Fruit fly (Drosophila melanogaster): ENCODE data around the gene CG15390.

The CG15390 gene

DNA sequence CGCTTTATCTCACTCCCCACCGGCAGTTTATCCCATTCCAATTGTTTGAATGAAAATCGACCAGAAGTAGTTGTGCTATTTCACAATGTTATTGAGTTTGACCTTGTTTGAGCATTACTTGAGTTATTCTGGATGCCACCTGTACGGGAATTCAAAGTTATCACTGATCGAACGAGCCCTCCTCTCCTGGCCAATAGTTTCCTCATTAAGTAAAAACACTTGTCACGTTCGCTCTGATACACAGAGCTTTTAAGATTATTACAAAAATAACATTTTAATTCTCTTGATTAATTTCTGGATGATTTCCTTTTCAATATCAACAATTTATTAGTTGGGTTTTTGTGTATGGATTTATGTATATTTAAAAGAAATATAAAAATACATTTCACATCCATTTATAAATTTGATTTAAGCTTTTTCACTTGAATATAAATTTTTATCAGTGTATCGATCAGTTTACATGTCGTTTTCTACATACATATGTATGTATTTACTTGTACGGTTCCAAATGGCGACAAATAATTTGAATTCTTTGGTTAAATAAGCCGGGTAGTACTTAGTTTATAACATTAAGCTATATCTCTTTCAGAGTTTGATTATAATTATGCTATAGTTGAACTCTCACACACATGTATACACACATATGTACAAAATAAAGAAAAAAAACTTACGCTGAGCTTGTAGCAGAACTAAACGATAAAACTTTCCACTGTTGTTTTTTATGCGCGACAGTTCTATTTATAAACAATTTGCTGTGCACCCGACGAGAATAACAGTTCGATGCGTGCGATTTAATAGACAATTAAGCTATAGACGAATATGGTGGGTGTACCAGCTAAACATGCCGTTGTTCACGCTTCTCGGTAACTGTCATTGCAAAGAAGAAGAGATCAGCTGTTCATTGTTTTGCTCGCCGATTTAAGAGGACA is at the start of gene CG15390, which contains the start of gene CG3609:
TSS of gene CG15390 (plus strand) at position 896 of the 929 bp plus-strand sequence.
TSS of gene CG3609 (minus strand) at position 810 of the 929 bp plus-strand sequence.
- no peak for TF ChIP-seq h (optimal IDR thresholded peaks at IDR 0.05)
- TF ChIP-seq Sin3A (optimal IDR thresholded peaks at IDR 0.05) = no peak
- TF ChIP-seq Myc (optimal IDR thresholded peaks at IDR 0.05) = no peak
- TF ChIP-seq insv (optimal IDR thresholded peaks at IDR 0.05) = no peak
- TF ChIP-seq ttk (optimal IDR thresholded peaks at IDR 0.05) = no peak
- no peak for TF ChIP-seq psq (optimal IDR thresholded peaks at IDR 0.05)

DNA sequence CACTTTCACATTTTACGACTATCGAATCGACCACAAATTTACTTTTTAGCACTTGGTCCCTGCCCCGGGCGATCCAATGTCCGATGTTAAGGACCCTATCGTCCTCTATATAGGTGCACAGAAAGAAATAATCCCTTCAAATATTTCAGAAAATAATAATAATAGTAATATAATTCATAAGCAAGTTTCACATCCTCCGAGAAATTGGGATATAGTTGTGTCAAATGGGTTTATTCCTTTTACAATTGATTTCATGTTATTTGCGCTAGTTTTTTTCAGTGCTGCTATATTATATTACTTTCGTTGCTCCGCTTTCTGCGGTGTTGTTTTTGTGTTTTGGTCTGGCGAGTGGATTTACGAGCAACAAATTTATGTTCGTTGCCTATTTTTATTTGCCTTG is 26.0 kb upstream of the CG15390 start:
- no peak for TF ChIP-seq Sin3A (optimal IDR thresholded peaks at IDR 0.05)
- TF ChIP-seq insv (optimal IDR thresholded peaks at IDR 0.05) = no peak
- no peak for TF ChIP-seq psq (optimal IDR thresholded peaks at IDR 0.05)
- TF ChIP-seq Myc (optimal IDR thresholded peaks at IDR 0.05) = no peak
- no peak for TF ChIP-seq ttk (optimal IDR thresholded peaks at IDR 0.05)
- no peak for TF ChIP-seq h (optimal IDR thresholded peaks at IDR 0.05)

DNA sequence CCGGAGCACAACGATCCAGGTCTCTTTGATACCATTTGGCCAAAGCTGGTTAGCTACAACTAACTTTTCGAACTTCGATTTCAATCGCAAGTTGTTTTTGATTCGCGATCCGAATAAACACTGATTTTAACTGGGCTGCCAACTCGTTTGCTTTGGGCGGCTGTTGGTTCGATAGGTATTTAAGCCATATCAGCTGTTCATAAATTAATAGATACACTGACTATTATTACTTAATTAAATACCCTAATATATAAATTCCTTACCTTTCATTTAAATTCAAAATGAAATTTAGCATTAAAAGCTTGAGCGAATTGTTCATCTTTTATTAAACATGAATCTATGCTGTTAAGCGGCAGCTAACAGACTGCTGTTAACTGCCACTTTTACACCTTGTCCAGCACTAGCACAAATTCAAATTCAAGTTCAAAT is 17.3 kb upstream of the CG15390 start, which contains the start of gene CG9967:
TSS of gene CG9967 (minus strand) at position 129 of the 429 bp plus-strand sequence.
- TF ChIP-seq insv (optimal IDR thresholded peaks at IDR 0.05) (no peak), psq (optimal IDR thresholded peaks at IDR 0.05) (no peak), Myc (optimal IDR thresholded peaks at IDR 0.05) (no peak), Sin3A (optimal IDR thresholded peaks at IDR 0.05) (no peak), h (optimal IDR thresholded peaks at IDR 0.05) (no peak), ttk (optimal IDR thresholded peaks at IDR 0.05) (no peak)

DNA sequence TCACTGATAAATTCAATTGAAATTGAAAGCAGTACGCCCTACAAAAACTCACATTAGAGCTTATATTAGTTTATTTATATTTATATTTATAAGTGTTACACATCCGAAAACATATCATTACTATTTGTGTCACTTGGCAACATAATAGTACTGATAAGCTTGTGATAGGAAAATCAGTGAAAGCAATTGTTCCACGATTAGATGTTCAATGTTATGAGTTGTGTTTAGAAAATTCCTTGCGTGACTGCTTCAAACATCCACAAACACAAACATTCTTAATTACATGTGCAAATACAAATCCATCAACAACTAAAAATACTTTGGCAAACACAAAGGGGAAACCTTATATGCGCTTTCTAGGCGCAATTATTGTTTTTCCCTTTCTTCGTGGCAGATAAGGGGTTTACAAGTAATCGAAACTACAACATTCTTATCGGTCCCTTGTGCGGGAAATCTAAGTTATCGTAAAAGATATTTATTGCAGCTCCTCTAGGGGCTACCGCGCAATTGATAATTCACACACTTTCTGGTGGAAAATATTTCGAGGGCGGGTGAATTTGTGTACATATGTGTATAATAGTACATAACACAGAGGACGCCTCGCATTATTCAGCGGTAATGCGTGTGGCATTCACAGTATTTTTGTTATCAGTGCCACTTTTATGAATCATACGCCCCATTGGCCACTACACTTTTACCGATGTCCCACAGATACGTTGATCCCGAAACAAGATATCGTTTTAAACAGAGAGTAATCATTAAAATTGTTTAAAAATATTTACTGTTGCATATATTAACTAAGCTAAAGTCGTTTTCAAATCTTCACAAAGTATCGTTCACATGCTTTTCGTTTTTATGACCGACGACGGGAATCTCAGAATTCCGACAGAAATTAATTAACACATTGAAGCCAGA is 12.4 kb upstream of the CG15390 start:
- TF ChIP-seq insv (optimal IDR thresholded peaks at IDR 0.05) (no peak), psq (optimal IDR thresholded peaks at IDR 0.05) (no peak), Myc (optimal IDR thresholded peaks at IDR 0.05) (no peak), Sin3A (optimal IDR thresholded peaks at IDR 0.05) (no peak), ttk (optimal IDR thresholded peaks at IDR 0.05) (no peak), h (optimal IDR thresholded peaks at IDR 0.05) (no peak)

DNA sequence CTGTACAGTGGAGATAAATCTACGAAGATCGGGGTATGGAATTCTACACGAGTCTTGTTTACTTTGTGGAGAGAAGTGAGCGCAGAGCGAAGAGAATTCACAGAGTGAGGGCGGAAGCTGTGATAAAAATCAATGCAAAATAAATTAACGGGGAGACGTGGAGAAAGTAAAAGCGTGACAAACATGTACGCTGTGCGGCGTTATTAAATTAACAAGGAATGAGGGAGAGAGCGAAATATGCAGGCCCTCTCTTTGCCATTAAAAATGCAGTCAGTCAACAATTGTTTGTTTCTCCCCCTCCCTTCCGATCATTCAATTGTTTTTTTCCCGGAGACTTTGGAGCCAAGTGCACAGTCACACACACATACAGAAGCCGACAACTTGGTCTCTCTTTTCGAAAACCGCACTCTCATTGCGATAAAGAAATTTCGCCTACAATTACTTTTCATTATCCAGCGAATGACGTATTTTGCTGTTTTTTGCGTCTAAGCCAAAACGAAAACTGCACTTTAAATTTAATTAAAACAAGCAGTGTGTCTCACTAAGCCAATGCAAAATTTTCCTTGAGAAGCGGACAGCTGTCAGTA is 11.6 kb upstream of the CG15390 start:
- TF ChIP-seq ttk (optimal IDR thresholded peaks at IDR 0.05) = no peak
- no peak for TF ChIP-seq Myc (optimal IDR thresholded peaks at IDR 0.05)
- no peak for TF ChIP-seq Sin3A (optimal IDR thresholded peaks at IDR 0.05)
- no peak for TF ChIP-seq psq (optimal IDR thresholded peaks at IDR 0.05)
- no peak for TF ChIP-seq h (optimal IDR thresholded peaks at IDR 0.05)
- TF ChIP-seq insv (optimal IDR thresholded peaks at IDR 0.05) = no peak

DNA sequence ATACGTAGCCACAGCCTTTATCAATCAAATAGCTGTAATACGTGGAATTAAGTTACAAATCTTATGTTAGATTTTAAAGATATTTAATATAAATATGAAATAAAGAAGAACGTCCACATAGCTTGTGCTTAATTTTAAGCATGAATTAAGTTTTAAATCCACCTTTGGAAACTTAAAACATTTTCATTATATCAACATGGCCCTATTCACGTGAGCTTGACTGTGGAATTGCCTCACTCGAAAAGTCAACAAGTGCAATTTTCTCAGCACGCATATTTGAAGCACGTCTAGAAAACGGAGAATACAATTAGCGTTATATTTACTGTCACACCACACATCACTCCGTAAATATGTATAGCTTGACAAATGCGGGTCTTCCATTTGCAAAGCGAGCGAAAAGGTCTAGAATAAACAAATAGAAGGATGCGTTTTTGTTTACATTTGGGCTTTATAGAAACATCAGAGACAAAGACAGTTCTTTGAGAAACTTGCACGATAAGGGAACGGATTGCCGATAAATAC is 10.8 kb upstream of the CG15390 start:
- TF ChIP-seq Sin3A (optimal IDR thresholded peaks at IDR 0.05) (no peak), Myc (optimal IDR thresholded peaks at IDR 0.05) (no peak), insv (optimal IDR thresholded peaks at IDR 0.05) (no peak), ttk (optimal IDR thresholded peaks at IDR 0.05) (no peak), psq (optimal IDR thresholded peaks at IDR 0.05) (no peak), h (optimal IDR thresholded peaks at IDR 0.05) (no peak)

DNA sequence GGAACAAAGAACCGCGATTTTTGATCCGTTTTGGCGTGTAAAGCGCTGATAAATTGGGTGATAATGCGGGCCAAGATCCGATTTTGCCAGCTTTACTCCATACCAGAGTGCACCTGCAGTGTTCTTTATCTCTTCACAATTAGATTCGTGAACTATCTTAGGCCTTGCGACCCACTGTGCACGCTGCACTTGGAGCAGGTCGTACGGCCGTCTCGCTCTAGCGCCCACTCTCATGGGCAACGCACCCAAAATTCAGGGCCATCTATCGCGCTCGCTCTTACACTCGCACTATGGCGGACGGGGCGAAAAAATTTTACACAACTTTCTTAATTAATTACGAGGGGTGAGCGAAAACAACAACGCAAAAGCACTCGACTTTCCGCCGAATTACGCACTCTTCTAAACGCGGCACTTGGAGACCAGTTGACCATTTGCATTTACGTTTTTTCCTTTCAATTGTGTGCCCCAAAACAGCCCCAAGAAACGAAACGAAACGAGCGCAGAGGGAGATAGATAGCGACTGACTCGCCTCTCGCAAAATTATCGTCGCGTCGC is 10.2 kb upstream of the CG15390 start:
- TF ChIP-seq Sin3A (optimal IDR thresholded peaks at IDR 0.05) (no peak), insv (optimal IDR thresholded peaks at IDR 0.05) (no peak), h (optimal IDR thresholded peaks at IDR 0.05) (no peak), Myc (optimal IDR thresholded peaks at IDR 0.05) (no peak), psq (optimal IDR thresholded peaks at IDR 0.05) (no peak), ttk (optimal IDR thresholded peaks at IDR 0.05) (no peak)

DNA sequence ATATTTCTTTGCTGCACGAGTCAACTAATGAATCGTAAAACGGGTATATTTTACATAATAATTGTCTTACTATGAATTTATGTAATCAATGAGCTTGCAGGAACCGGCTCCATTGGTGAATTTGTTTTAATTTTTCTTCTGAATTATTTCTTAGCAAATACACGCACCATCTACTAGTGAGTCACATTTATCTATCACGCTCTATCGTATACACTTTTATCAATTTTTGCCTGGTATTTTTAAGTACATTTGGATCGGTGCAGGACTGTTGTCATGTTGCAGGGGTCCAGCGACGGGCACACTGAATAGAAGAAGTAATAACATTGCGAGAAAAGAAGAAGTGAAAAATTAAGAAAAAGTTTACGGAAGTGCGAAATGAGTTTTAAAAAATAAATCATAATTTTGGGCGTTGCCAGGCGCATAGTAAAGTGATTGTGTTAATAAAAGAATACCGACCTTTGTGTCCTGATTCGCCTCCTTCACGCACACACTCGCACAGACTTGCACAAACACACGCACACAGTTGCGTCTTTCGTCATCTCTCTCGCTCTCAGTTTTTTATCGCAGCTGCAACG is 9.3 kb upstream of the CG15390 start, which contains the start of the genes Rab5 and Axud1:
TSS of gene Rab5 (minus strand) at position 197 of the 575 bp plus-strand sequence.
TSS of gene Axud1 (plus strand) at position 269 of the 575 bp plus-strand sequence.
- TF ChIP-seq insv (optimal IDR thresholded peaks at IDR 0.05) = no peak
- no peak for TF ChIP-seq Sin3A (optimal IDR thresholded peaks at IDR 0.05)
- TF ChIP-seq Myc (optimal IDR thresholded peaks at IDR 0.05) = no peak
- no peak for TF ChIP-seq ttk (optimal IDR thresholded peaks at IDR 0.05)
- TF ChIP-seq psq (optimal IDR thresholded peaks at IDR 0.05) = no peak
- TF ChIP-seq h (optimal IDR thresholded peaks at IDR 0.05) = no peak

DNA sequence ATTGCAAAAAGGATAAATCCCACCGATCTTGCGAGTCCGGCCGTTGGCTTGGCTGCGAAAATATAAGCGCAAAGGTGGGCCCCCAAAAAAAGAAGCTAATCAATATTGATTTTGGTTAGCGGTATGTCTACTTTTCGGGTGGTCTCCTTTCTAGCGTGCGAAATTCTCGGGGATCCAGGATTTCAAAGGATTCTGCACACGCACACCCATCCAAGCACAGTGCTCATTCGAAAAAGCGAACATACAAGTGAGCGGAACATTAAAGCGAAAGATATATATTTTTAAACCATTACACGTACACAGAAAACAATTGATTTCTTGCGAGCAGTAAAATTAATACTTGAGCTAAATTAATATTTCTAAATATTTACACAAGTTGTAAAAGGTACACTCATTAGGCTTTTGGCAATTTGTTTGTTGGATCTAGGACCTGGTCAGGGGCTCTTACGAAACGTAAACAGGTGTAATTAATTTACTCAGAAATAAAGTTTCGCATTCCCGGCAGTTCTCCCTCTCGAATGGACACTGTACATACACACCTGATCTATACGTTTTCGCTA is 8.8 kb upstream of the CG15390 start:
- TF ChIP-seq Sin3A (optimal IDR thresholded peaks at IDR 0.05) = no peak
- no peak for TF ChIP-seq h (optimal IDR thresholded peaks at IDR 0.05)
- TF ChIP-seq insv (optimal IDR thresholded peaks at IDR 0.05) = no peak
- no peak for TF ChIP-seq psq (optimal IDR thresholded peaks at IDR 0.05)
- TF ChIP-seq ttk (optimal IDR thresholded peaks at IDR 0.05) = no peak
- TF ChIP-seq Myc (optimal IDR thresholded peaks at IDR 0.05) = no peak

DNA sequence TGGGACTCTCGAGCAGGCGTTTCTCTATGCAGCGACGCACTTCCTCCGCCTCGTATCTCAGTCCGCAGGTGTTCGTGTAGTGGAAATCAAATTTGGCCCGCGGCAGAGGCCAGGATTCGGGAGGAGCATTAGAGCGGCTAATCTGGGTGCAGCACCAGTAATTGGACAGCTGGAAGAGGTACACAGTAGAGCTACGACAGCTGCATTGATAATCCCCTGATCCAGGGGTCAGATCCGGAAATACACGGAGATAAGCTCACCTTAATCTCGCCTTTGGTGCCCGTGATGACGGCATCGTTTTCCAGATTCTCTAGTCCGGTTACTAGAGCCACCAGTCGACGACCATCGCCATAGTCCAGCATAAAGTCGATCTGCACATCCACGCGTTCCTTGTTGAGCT is 4.2 kb upstream of the CG15390 start:
- TF ChIP-seq psq (optimal IDR thresholded peaks at IDR 0.05) (no peak), Sin3A (optimal IDR thresholded peaks at IDR 0.05) (no peak), Myc (optimal IDR thresholded peaks at IDR 0.05) (no peak), h (optimal IDR thresholded peaks at IDR 0.05) (no peak), ttk (optimal IDR thresholded peaks at IDR 0.05) (no peak), insv (optimal IDR thresholded peaks at IDR 0.05) (no peak)

Data from Kc167 (cell line).